Worm (Caenorhabditis elegans) whole organism, mixed stage, embryonic: Measurements from ENCODE around the gene srv-6.
"Not testable (repeated sequence)": the region's sequence is repeated elsewhere in the genome, so short reads cannot be mapped to it uniquely, and the experiment has no call there.

Experiments used
- M03D4.4 ChIP-seq: sonication (generic microtip); optimal IDR thresholded peaks from 2 replicates; lab custom pipeline; 2017; ENCODE audit warnings: mild to moderate bottlenecking, missing genetic modification characterization, missing compliant biosample characterization
- bed-3 ChIP-seq: fragments of 200-800 bp; sonication (Bioruptor generic); optimal IDR thresholded peaks from 3 replicates; lab custom pipeline; 2018; ENCODE audit warnings: mild to moderate bottlenecking, missing genetic modification characterization, moderate library complexity, missing compliant biosample characterization
- blmp-1 ChIP-seq: fragments of 150-350 bp; optimal IDR thresholded peaks from 2 replicates; lab custom pipeline; 2014; ENCODE audit warnings: missing biosample characterization, missing genetic modification characterization
- ceh-39 ChIP-seq: fragments of 150-350 bp; optimal IDR thresholded peaks from 2 replicates; lab custom pipeline; 2014; ENCODE audit warnings: missing biosample characterization, missing genetic modification characterization
- ceh-43 ChIP-seq: fragments of 200-800 bp; sonication (Bioruptor generic); optimal IDR thresholded peaks from 2 replicates; lab custom pipeline; 2018; ENCODE audit warnings: mild to moderate bottlenecking, missing genetic modification characterization, moderate library complexity, missing compliant biosample characterization
- ceh-83 ChIP-seq: fragments of 200-800 bp; sonication (Bioruptor generic); optimal IDR thresholded peaks from 2 replicates; lab custom pipeline; 2018; ENCODE audit warnings: mild to moderate bottlenecking, missing genetic modification characterization, missing compliant biosample characterization
- ces-1 ChIP-seq: fragments of 150-350 bp; optimal IDR thresholded peaks from 2 replicates; lab custom pipeline; 2014; ENCODE audit warnings: missing biosample characterization, missing genetic modification reagents, missing genetic modification characterization
- cnd-1 ChIP-seq: fragments of 200-800 bp; sonication (Bioruptor generic); optimal IDR thresholded peaks from 2 replicates; lab custom pipeline; 2018; ENCODE audit warnings: mild to moderate bottlenecking, missing genetic modification characterization, missing compliant biosample characterization
- drap-1 ChIP-seq: fragments of 200-800 bp; sonication (Bioruptor generic); optimal IDR thresholded peaks from 3 replicates; lab custom pipeline; 2018; ENCODE audit warnings: mild to moderate bottlenecking, missing genetic modification characterization, missing compliant biosample characterization
- elt-1 ChIP-seq: sonication (generic microtip); optimal IDR thresholded peaks from 2 replicates; lab custom pipeline; 2017; ENCODE audit warnings: missing genetic modification characterization, mild to moderate bottlenecking, missing compliant biosample characterization, antibody characterized with exemption, moderate library complexity, borderline replicate concordance; ENCODE audit not compliant: insufficient read depth
- elt-3 ChIP-seq: fragments of 150-350 bp; optimal IDR thresholded peaks from 2 replicates; lab custom pipeline; 2014; ENCODE audit warnings: missing biosample characterization, missing genetic modification characterization
- flh-1 ChIP-seq: fragments of 200-800 bp; sonication (Bioruptor generic); optimal IDR thresholded peaks from 2 replicates; lab custom pipeline; 2018; ENCODE audit warnings: mild to moderate bottlenecking, missing genetic modification characterization, moderate library complexity, missing compliant biosample characterization
- ham-2 ChIP-seq: fragments of 200-800 bp; sonication (Bioruptor generic); optimal IDR thresholded peaks from 2 replicates; lab custom pipeline; 2018; ENCODE audit warnings: mild to moderate bottlenecking, missing genetic modification characterization, missing compliant biosample characterization
- hlh-1 ChIP-seq: fragments of 150-350 bp; optimal IDR thresholded peaks from 2 replicates; lab custom pipeline; 2014; ENCODE audit warnings: missing biosample characterization, missing genetic modification reagents, missing genetic modification characterization
- lin-13 ChIP-seq: fragments of 150-350 bp; optimal IDR thresholded peaks from 2 replicates; lab custom pipeline; 2014; ENCODE audit warnings: missing biosample characterization, missing genetic modification characterization
- lin-32 ChIP-seq: fragments of 200-800 bp; sonication (Bioruptor generic); optimal IDR thresholded peaks from 2 replicates; lab custom pipeline; 2018; ENCODE audit warnings: mild to moderate bottlenecking, missing genetic modification characterization, missing compliant biosample characterization
- lsy-2 ChIP-seq: fragments of 150-350 bp; optimal IDR thresholded peaks from 2 replicates; lab custom pipeline; 2014; ENCODE audit warnings: missing biosample characterization, missing genetic modification characterization
- mab-5 ChIP-seq: fragments of 150-350 bp; optimal IDR thresholded peaks from 2 replicates; lab custom pipeline; 2014; ENCODE audit warnings: missing biosample characterization, missing genetic modification characterization
- mep-1 ChIP-seq: fragments of 150-350 bp; optimal IDR thresholded peaks from 2 replicates; lab custom pipeline; 2017; ENCODE audit warnings: missing biosample characterization, missing genetic modification reagents, missing genetic modification characterization, inconsistent platforms
- mls-2 ChIP-seq: sonication (generic microtip); optimal IDR thresholded peaks from 2 replicates; lab custom pipeline; 2016; ENCODE audit warnings: mild to moderate bottlenecking, missing genetic modification characterization, moderate library complexity, missing compliant biosample characterization
- nhr-12 ChIP-seq: fragments of 150-350 bp; optimal IDR thresholded peaks from 2 replicates; lab custom pipeline; 2014; ENCODE audit warnings: missing biosample characterization, missing genetic modification characterization
- nhr-2 ChIP-seq: fragments of 150-350 bp; optimal IDR thresholded peaks from 2 replicates; lab custom pipeline; 2014; ENCODE audit warnings: missing biosample characterization, missing genetic modification characterization
- nhr-237 ChIP-seq: fragments of 150-350 bp; optimal IDR thresholded peaks from 2 replicates; lab custom pipeline; 2014; ENCODE audit warnings: missing biosample characterization, missing genetic modification characterization
- nhr-28 ChIP-seq: fragments of 150-350 bp; optimal IDR thresholded peaks from 2 replicates; lab custom pipeline; 2014; ENCODE audit warnings: missing biosample characterization, missing genetic modification characterization
- nhr-76 ChIP-seq: sonication (generic microtip); optimal IDR thresholded peaks from 2 replicates; lab custom pipeline; 2017; ENCODE audit warnings: missing biosample characterization, missing genetic modification characterization
- pha-4 ChIP-seq: fragments of 150-350 bp; optimal IDR thresholded peaks from 2 replicates; lab custom pipeline; 2018; ENCODE audit warnings: missing biosample characterization, missing genetic modification reagents, missing genetic modification characterization
- sem-2 ChIP-seq: fragments of 200-800 bp; sonication (Bioruptor generic); optimal IDR thresholded peaks from 2 replicates; lab custom pipeline; 2018; ENCODE audit warnings: mild to moderate bottlenecking, missing genetic modification characterization, missing compliant biosample characterization
- snpc-4 ChIP-seq: fragments of 150-350 bp; optimal IDR thresholded peaks from 2 replicates; lab custom pipeline; 2014; ENCODE audit warnings: missing biosample characterization, missing genetic modification characterization
- sptf-1 ChIP-seq: sonication (generic microtip); optimal IDR thresholded peaks from 2 replicates; lab custom pipeline; 2017; ENCODE audit warnings: mild to moderate bottlenecking, missing genetic modification characterization, moderate library complexity, missing compliant biosample characterization
- tbx-8 ChIP-seq: fragments of 200-800 bp; sonication (Bioruptor generic); optimal IDR thresholded peaks from 2 replicates; lab custom pipeline; 2018; ENCODE audit warnings: mild to moderate bottlenecking, missing genetic modification characterization, moderate library complexity, missing compliant biosample characterization
- unc-120 ChIP-seq: sonication (generic microtip); optimal IDR thresholded peaks from 2 replicates; lab custom pipeline; 2017; ENCODE audit warnings: missing genetic modification characterization, missing compliant biosample characterization; ENCODE audit not compliant: poor library complexity, severe bottlenecking
- unc-39 ChIP-seq: fragments of 150-350 bp; optimal IDR thresholded peaks from 2 replicates; lab custom pipeline; 2014; ENCODE audit warnings: missing biosample characterization, missing genetic modification characterization
- unc-62 ChIP-seq: fragments of 150-350 bp; optimal IDR thresholded peaks from 2 replicates; lab custom pipeline; 2014; ENCODE audit warnings: missing biosample characterization, missing genetic modification reagents, missing genetic modification characterization
- zip-8 ChIP-seq: fragments of 150-350 bp; optimal IDR thresholded peaks from 2 replicates; lab custom pipeline; 2014; ENCODE audit warnings: missing biosample characterization, missing genetic modification characterization
- ztf-11 ChIP-seq: fragments of 150-350 bp; optimal IDR thresholded peaks from 2 replicates; lab custom pipeline; 2014; ENCODE audit warnings: missing biosample characterization, missing genetic modification characterization

The srv-6 gene

ce11 chrX:4256761-4257160, at the start of gene srv-6:
srv-6 (plus strand) TSS chrX:4257061.
- no peak for TF ChIP-seq nhr-2 (tag; lab: Kevin White, UChicago)
- no peak for TF ChIP-seq nhr-12
- TF ChIP-seq lin-13 (tag; lab: Kevin White, UChicago): no peak

- not testable (repeated sequence) for TF ChIP-seq nhr-237 (tag; lab: Kevin White, UChicago); sem-2 (GFP tag; lab: Kevin White, UChicago); nhr-12
Measured at ce11 chrX:4207385-4207784, 49.5 kb upstream of the srv-6 start, which contains the start of gene F20B6.9. F20B6.9 (minus strand) TSS chrX:4207485.

- TF ChIP-seq M03D4.4 (tag; lab: Kevin White, UChicago): no peak
- TF ChIP-seq unc-39 (tag; lab: Kevin White, UChicago): no peak
- no peak for TF ChIP-seq unc-62
- no peak for TF ChIP-seq ces-1
- TF ChIP-seq nhr-237 (tag; lab: Kevin White, UChicago): no peak
- no peak for TF ChIP-seq nhr-28
- TF ChIP-seq nhr-76 (tag; lab: Kevin White, UChicago): no peak
- no peak for TF ChIP-seq mep-1
- no peak for TF ChIP-seq tbx-8
- no peak for TF ChIP-seq hlh-1 (tag; lab: Kevin White, UChicago)
- TF ChIP-seq sptf-1: no peak
- TF ChIP-seq cnd-1: no peak
- TF ChIP-seq nhr-12: no peak
- TF ChIP-seq ceh-43 (GFP tag; lab: Kevin White, UChicago): no peak
- no peak for TF ChIP-seq ham-2 (GFP tag; lab: Kevin White, UChicago)
Measured at ce11 chrX:4208495-4208894, 48.4 kb upstream of the srv-6 start.

ce11 chrX:4209131-4209530, 47.7 kb upstream of the srv-6 start:
- TF ChIP-seq elt-3 (tag; lab: Kevin White, UChicago) (peak; percentile 94), nhr-237 (tag; lab: Kevin White, UChicago) (peak; percentile 99), ceh-43 (GFP tag; lab: Kevin White, UChicago) (peak; percentile 22), sptf-1 (peak; percentile 92), lsy-2 (tag; lab: Kevin White, UChicago) (peak; percentile 91), unc-62 (peak; percentile 90), ceh-83 (GFP tag; lab: Kevin White, UChicago) (peak; percentile 64), zip-8 (tag; lab: Kevin White, UChicago) (no peak), nhr-2 (tag; lab: Kevin White, UChicago) (peak; percentile 70), cnd-1 (peak; percentile 92), hlh-1 (tag; lab: Kevin White, UChicago) (peak; percentile 94), M03D4.4 (tag; lab: Kevin White, UChicago) (peak; percentile 80), ces-1 (peak; percentile 97), tbx-8 (peak; percentile 66), blmp-1 (peak; percentile 67), mep-1 (peak; percentile 98), mab-5 (tag; lab: Kevin White, UChicago) (peak; percentile 90), snpc-4 (tag; lab: Kevin White, UChicago) (no peak), nhr-28 (peak; percentile 71), lin-32 (GFP tag; lab: Kevin White, UChicago) (peak; percentile 45), nhr-12 (peak; percentile 98), unc-39 (tag; lab: Kevin White, UChicago) (peak; percentile 89), lin-13 (tag; lab: Kevin White, UChicago) (peak; percentile 86), bed-3 (GFP tag; lab: Kevin White, UChicago) (peak; percentile 37), mls-2 (tag; lab: Kevin White, UChicago) (peak; percentile 91), unc-120 (tag; lab: Kevin White, UChicago) (peak; percentile 83), ceh-39 (tag; lab: Kevin White, UChicago) (peak; percentile 95), ham-2 (GFP tag; lab: Kevin White, UChicago) (peak; percentile 52), elt-1 (tag; lab: Kevin White, UChicago) (peak; percentile 2), sem-2 (GFP tag; lab: Kevin White, UChicago) (no peak), pha-4 (tag; lab: Kevin White, UChicago) (peak; percentile 96), flh-1 (GFP tag; lab: Kevin White, UChicago) (no peak), ztf-11 (tag; lab: Kevin White, UChicago) (peak; percentile 99), nhr-76 (tag; lab: Kevin White, UChicago) (no peak), drap-1 (GFP tag; lab: Kevin White, UChicago) (peak; percentile 95)
